Fruit fly (Drosophila melanogaster) Kc167 (cell line): ENCODE results near the gene CG10863.

Experiments
- Myc ChIP-seq: fragments of >200 bp; optimal IDR thresholded peaks from 2 replicates; lab custom pipeline; 2017; ENCODE audit warnings: missing external identifiers
- Sin3A ChIP-seq: fragments of >200 bp; optimal IDR thresholded peaks from 2 replicates; lab custom pipeline; 2018; ENCODE audit warnings: missing external identifiers
- h ChIP-seq: fragments of >200 bp; optimal IDR thresholded peaks from 3 replicates; lab custom pipeline; 2018; ENCODE audit warnings: missing external identifiers
- insv ChIP-seq: fragments of >200 bp; optimal IDR thresholded peaks from 3 replicates; lab custom pipeline; 2018; ENCODE audit warnings: missing external identifiers
- psq ChIP-seq: fragments of >200 bp; optimal IDR thresholded peaks from 2 replicates; lab custom pipeline; 2017; ENCODE audit warnings: missing external identifiers
- ttk ChIP-seq: sonication (Bioruptor generic); optimal IDR thresholded peaks from 2 replicates; lab custom pipeline; 2017; ENCODE audit warnings: missing external identifiers

DNA sequence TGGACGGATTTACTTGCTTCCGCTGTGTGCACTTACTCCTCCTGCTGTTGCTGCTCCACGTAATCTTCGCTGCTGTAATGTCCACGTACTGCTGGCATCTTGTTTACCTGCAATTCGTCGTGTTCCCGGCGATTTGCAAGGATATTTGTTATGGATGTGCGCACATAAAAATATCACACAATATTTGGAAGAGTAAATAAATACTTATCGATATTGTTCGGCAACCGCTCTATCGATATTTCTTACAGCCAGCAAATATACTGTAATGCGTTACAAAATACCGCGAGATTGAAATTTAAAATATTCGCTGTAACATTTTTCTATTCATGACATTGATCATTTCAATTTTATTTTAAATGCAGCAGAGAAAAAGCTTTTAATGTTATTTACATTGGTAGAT is 4.5 kb downstream of the CG10863 start, which contains the start of gene CG10866:
- TF ChIP-seq psq (lab: Kevin White, UChicago) (no peak), Sin3A (no peak), h (no peak), Myc (lab: Kevin White, UChicago) (no peak), ttk (lab: Kevin White, UChicago) (no peak), insv (lab: Kevin White, UChicago) (no peak)
